Worm (Caenorhabditis elegans): ENCODE measurements around the gene F42A10.5.

The F42A10.5 gene

DNA sequence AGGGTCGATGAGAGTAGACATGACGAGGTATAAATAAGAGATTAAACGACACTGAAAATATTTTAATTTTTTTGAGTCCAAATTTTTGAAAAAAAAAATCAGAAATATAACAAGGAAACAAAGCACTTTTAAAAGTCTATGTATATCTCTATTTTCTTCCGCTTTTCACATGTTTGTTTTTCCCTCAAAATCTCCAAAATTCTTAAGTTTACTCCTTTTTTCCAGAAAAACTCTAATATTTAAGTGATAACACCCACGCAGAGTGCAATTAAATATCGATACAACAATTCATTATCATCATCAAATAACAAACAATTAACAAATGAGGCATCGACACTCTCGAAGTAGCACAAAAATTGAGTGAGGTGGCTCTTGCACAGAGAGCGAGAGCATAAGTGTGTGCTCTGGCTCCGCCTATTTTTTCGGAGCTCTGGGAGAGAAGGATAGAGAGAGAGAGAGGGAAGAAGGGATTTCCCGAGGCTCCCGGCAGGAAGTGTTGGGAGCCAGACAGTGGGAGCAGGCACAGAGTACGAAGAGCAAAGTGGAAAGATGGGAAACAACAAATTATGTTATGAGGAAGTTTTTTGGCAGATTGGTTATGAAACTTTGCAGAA is 15.5 kb downstream of the F42A10.5 start, which contains the start of gene anmt-2:
Gene anmt-2, minus strand, starts transcription at position 51 of the 614 bp plus-strand sequence.
- no peak for TF ChIP-seq unc-62 (GFP tag; optimal IDR thresholded peaks at IDR 0.05)

DNA sequence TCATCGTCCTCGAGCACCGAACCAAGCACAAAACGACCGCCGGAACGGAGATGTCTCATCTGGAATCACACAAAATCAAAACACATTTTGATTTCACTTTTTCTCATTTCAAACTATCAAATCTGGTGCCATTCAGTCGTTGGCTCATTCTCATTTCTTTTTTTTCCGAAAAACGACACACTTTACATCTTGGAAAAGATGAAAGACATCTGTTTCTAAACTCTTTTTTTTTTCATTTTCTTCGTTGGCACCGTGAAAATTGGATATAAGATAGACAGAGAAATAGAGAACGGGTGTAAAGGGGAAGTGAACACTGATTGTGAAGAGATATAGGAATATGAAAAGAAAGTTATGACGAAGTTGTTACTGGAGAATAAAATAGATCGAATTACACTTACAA is 17.5 kb downstream of the F42A10.5 start:
- no peak for TF ChIP-seq unc-62 (GFP tag; optimal IDR thresholded peaks at IDR 0.05)

ce11 chrIII:6154586-6154985 is 18.7 kb downstream of the F42A10.5 start:
- no peak for TF ChIP-seq unc-62 (GFP tag; optimal IDR thresholded peaks at IDR 0.05)

ce11 chrIII:6149467-6150072 is 23.7 kb downstream of the F42A10.5 start, which contains the start of the genes wht-7 and Y42G9A.1:
wht-7 (minus strand) TSS chrIII:6149597.
Y42G9A.1 (plus strand) TSS chrIII:6149961.
- TF ChIP-seq unc-62 (GFP tag; optimal IDR thresholded peaks at IDR 0.05), result no peak

ce11 chrIII:6148684-6149083 is 24.6 kb downstream of the F42A10.5 start:
- TF ChIP-seq unc-62 (GFP tag; optimal IDR thresholded peaks at IDR 0.05), result no peak

ce11 chrIII:6147903-6148302 is 25.4 kb downstream of the F42A10.5 start, which contains the start of gene Y42G9A.2:
Y42G9A.2 (plus strand) TSS chrIII:6148186.
- TF ChIP-seq unc-62 (GFP tag; optimal IDR thresholded peaks at IDR 0.05), result no peak

ce11 chrIII:6146797-6147196 is 26.5 kb downstream of the F42A10.5 start:
- TF ChIP-seq unc-62 (GFP tag; optimal IDR thresholded peaks at IDR 0.05), result no peak

DNA sequence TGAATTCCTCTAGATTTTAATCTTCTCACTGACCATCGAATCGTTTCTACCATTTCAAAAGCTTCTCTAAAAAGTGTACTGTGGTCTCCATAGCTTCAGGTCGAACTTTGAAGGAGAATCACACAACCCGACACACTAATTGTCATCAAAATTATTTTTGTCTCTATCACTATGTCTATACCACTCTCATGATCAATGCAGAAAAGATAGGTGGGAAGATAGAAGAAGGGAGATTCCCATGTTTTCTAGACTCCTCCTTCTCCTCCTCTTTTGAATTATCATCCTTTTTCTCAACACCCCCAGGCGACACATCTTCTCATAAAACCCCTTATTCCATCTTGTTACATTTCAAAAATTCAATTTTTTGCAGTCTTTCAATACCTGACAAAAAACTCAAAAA is 27.4 kb downstream of the F42A10.5 start, which contains the start of gene Y42G9A.3:
Gene Y42G9A.3, plus strand, starts transcription at position 363 of the 400 bp plus-strand sequence.
- no peak for TF ChIP-seq unc-62 (GFP tag; optimal IDR thresholded peaks at IDR 0.05)

ce11 chrIII:6145309-6145708 is 28.0 kb downstream of the F42A10.5 start:
- no peak for TF ChIP-seq unc-62 (GFP tag; optimal IDR thresholded peaks at IDR 0.05)

- TF ChIP-seq unc-62 (GFP tag; optimal IDR thresholded peaks at IDR 0.05), result no peak
Observed at ce11 chrIII:6144390-6144962, 28.8 kb downstream of the F42A10.5 start.

DNA sequence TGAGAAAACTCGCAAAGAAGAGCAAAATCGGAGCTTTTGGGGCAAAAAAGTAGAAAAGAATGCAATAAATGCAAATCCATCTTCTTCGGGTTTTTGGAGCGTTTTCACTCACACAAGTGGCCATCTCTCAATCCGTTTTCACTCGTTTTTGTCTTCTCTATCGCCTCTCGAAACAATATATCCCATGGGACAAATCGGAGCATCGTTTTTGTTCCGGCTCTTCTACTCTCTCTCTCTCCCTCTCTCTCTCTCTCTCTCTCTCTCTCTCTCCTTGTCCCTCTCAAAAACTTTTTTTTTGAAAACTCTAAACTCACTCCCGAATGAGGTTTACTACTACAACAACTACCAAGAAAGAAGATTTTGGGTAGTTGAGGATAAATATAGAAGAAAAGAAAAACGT is 31.7 kb downstream of the F42A10.5 start:
- TF ChIP-seq unc-62 (GFP tag; optimal IDR thresholded peaks at IDR 0.05), result no peak

DNA sequence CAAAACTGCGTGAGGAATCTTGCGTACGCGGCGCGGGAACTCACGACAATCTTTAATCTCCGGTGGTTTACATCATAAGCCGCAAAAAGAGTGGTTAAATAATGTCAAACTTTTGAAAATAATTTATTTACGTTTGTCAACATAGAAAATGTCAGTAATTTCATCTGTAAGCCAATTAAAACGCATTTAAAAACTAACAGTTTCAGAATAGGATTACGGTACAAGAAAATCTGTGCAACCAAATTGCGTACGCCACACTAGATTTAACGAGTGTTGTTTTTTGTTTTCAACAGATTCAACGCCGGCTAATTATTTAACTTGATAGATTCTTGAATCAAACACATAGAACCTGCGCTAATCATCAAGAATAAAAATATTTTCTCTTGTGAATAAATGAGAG is 32.5 kb downstream of the F42A10.5 start:
- TF ChIP-seq unc-62 (GFP tag; optimal IDR thresholded peaks at IDR 0.05), result no peak

DNA sequence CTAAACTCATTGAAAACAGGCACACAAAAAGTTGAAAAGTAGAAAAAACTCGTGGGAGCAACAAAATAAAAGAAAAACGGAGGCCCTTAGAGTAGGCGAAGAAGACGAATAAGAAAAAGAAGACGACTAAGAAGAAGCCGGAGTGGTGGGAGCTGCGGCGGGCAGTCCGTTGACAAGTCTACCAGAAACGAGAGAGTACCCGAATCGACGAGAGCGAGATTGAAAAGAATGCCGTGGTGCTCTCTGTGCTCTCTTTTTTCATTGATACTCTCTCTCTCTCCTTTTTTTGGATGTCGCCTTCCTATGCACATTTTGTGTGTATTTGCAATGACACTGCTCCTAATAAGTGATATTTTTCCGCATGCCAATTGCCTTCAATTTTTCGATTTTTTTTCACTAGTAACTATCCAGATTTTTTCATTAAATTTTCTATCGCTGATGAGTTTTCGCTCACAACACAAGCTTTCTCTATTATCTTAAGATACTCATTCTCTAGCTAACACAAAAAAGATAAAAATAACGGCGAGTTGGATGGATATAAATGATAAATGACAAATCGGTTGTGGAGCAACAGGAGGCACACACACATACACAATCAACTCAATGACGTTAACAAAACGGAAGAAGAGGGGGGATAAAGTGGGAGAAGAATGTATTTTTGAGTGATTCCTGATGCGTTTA is 33.2 kb downstream of the F42A10.5 start:
- no peak for TF ChIP-seq unc-62 (GFP tag; optimal IDR thresholded peaks at IDR 0.05)

DNA sequence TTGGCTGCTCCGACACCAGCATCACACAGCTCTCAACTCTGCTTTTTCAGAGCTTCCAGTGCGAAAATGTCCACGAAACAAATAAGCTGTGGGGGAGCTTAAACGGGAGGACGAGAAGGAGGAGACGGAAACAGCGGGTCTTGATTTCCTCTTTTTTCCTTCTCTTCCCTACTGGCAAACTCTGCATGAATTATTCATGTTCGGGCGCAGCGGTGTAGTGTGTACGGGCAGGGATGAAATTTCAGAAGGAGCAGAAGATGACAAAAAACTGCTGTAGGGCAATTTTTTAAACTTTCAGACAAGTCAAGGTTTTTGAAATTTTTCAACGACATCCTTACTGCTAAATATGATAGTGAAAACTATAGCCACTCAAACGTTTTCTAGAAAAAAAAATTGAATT is 33.9 kb downstream of the F42A10.5 start:
- no peak for TF ChIP-seq unc-62 (GFP tag; optimal IDR thresholded peaks at IDR 0.05)

ce11 chrIII:6138457-6138856 is 34.8 kb downstream of the F42A10.5 start:
- no peak for TF ChIP-seq unc-62 (GFP tag; optimal IDR thresholded peaks at IDR 0.05)

- no peak for TF ChIP-seq unc-62 (GFP tag; optimal IDR thresholded peaks at IDR 0.05)
Observed at ce11 chrIII:6137431-6137830, 35.8 kb downstream of the F42A10.5 start.
